Fruit fly (Drosophila melanogaster) whole organism, embryonic: ENCODE data around the gene CG43901.

ENCODE experiments used
- C15 ChIP-seq: fragments of 200-800 bp; sonication (Bioruptor generic); IDR thresholded peaks from 3 replicates; pipeline ENCODE4 v1.3.6; 2022; ENCODE audit warnings: missing biosample characterization, missing genetic modification characterization
- CG10147 ChIP-seq: fragments of 200-800 bp; sonication (Bioruptor generic); optimal IDR thresholded peaks from 2 replicates; lab custom pipeline; 2019; ENCODE audit warnings: missing biosample characterization, mild to moderate bottlenecking, missing genetic modification characterization, moderate library complexity
- CG1024 ChIP-seq: fragments of 200-800 bp; sonication (Bioruptor generic); IDR thresholded peaks from 2 replicates; pipeline ENCODE4 v1.3.6; 2022; ENCODE audit warnings: missing biosample characterization, missing genetic modification characterization
- CG10366 ChIP-seq: fragments of 200-800 bp; sonication (Bioruptor generic); IDR thresholded peaks from 2 replicates; pipeline ENCODE4 v1.3.6; 2022; ENCODE audit warnings: missing biosample characterization, missing genetic modification characterization
- CG11723 ChIP-seq: fragments of 200-800 bp; sonication (Bioruptor generic); optimal IDR thresholded peaks from 2 replicates; lab custom pipeline; 2017; ENCODE audit warnings: missing biosample characterization, mild to moderate bottlenecking, missing genetic modification characterization
- CG14710 ChIP-seq: fragments of 200-800 bp; sonication (Bioruptor generic); optimal IDR thresholded peaks from 3 replicates; lab custom pipeline; 2019; ENCODE audit warnings: missing biosample characterization, mild to moderate bottlenecking, missing genetic modification characterization, moderate library complexity
- CG17359 ChIP-seq: fragments of 200-800 bp; sonication (Bioruptor generic); optimal IDR thresholded peaks from 3 replicates; lab custom pipeline; 2018; ENCODE audit warnings: missing biosample characterization, mild to moderate bottlenecking, missing genetic modification characterization, moderate library complexity
- CG17802 ChIP-seq: fragments of 200-800 bp; sonication (Bioruptor generic); optimal IDR thresholded peaks from 2 replicates; lab custom pipeline; 2018; ENCODE audit warnings: missing biosample characterization, mild to moderate bottlenecking, missing genetic modification characterization, moderate library complexity
- CG31441 ChIP-seq: fragments of 200-800 bp; sonication (Bioruptor generic); IDR thresholded peaks from 2 replicates; pipeline ENCODE4 v1.3.6; 2022; ENCODE audit warnings: missing biosample characterization, missing genetic modification characterization
- CG32532 ChIP-seq: fragments of 200-800 bp; sonication (Bioruptor generic); IDR thresholded peaks from 2 replicates; pipeline ENCODE4 v1.3.6; 2022; ENCODE audit warnings: missing biosample characterization, missing genetic modification characterization
- CG4730 ChIP-seq: fragments of 200-800 bp; sonication (Bioruptor generic); IDR thresholded peaks from 2 replicates; pipeline ENCODE4 v1.3.6; 2022; ENCODE audit warnings: missing biosample characterization, missing genetic modification characterization
- CG6689 ChIP-seq: fragments of 200-800 bp; sonication (Bioruptor generic); IDR thresholded peaks from 2 replicates; pipeline ENCODE4 v1.3.6; 2022; ENCODE audit warnings: missing biosample characterization, missing genetic modification characterization
- CG6765 ChIP-seq: fragments of 200-800 bp; sonication (Bioruptor generic); optimal IDR thresholded peaks from 3 replicates; lab custom pipeline; 2017; ENCODE audit warnings: missing biosample characterization, mild to moderate bottlenecking, missing genetic modification characterization
- CG8290 ChIP-seq, 3 experiments: fragments of 200-800 bp; sonication (Bioruptor generic); optimal IDR thresholded peaks; 2 replicates each; lab custom pipeline; 2016 to 2019; ENCODE audit warnings: missing biosample characterization in 3 of 3, missing genetic modification characterization in 3 of 3, mild to moderate bottlenecking in 2 of 3, moderate library complexity in 1 of 3
- CG8359 ChIP-seq: fragments of 200-800 bp; sonication (Bioruptor generic); optimal IDR thresholded peaks from 2 replicates; lab custom pipeline; 2017; ENCODE audit warnings: missing biosample characterization, mild to moderate bottlenecking, missing genetic modification characterization, borderline replicate concordance
- CG8765 ChIP-seq: fragments of 200-800 bp; sonication (Bioruptor generic); IDR thresholded peaks from 2 replicates; pipeline ENCODE4 v1.3.6; 2022; ENCODE audit warnings: missing biosample characterization, missing genetic modification characterization
- CG9215 ChIP-seq: fragments of 200-800 bp; sonication (Bioruptor generic); IDR thresholded peaks from 2 replicates; pipeline ENCODE4 v1.3.6; 2022; ENCODE audit warnings: missing biosample characterization, missing genetic modification characterization
- CrebB ChIP-seq: fragments of 200-800 bp; sonication (Bioruptor generic); optimal IDR thresholded peaks from 3 replicates; lab custom pipeline; 2018; ENCODE audit warnings: missing biosample characterization, mild to moderate bottlenecking, missing genetic modification characterization
- Dip3 ChIP-seq: fragments of 200-800 bp; sonication (Bioruptor generic); optimal IDR thresholded peaks from 3 replicates; lab custom pipeline; 2016; ENCODE audit warnings: missing biosample characterization, missing genetic modification characterization
- ERR ChIP-seq: fragments of 200-800 bp; sonication (Bioruptor generic); optimal IDR thresholded peaks from 2 replicates; lab custom pipeline; 2016; ENCODE audit warnings: missing biosample characterization, missing genetic modification characterization
- Ets97D ChIP-seq: fragments of 200-800 bp; sonication (Bioruptor generic); optimal IDR thresholded peaks from 3 replicates; lab custom pipeline; 2016; ENCODE audit warnings: missing biosample characterization, missing genetic modification characterization
- Fer2 ChIP-seq: fragments of 200-800 bp; sonication (Bioruptor generic); optimal IDR thresholded peaks from 2 replicates; lab custom pipeline; 2018; ENCODE audit warnings: missing biosample characterization, mild to moderate bottlenecking, missing genetic modification characterization, moderate library complexity
- Fer3 ChIP-seq: fragments of 200-800 bp; sonication (Bioruptor generic); optimal IDR thresholded peaks from 2 replicates; lab custom pipeline; 2018; ENCODE audit warnings: missing biosample characterization, mild to moderate bottlenecking, missing genetic modification characterization, moderate library complexity
- Lim3 ChIP-seq: fragments of 200-800 bp; sonication (Bioruptor generic); IDR thresholded peaks from 2 replicates; pipeline ENCODE4 v1.3.6; 2022; ENCODE audit warnings: missing biosample characterization, missing genetic modification characterization
- NC2α ChIP-seq: fragments of 200-800 bp; sonication (Bioruptor generic); optimal IDR thresholded peaks from 2 replicates; lab custom pipeline; 2016; ENCODE audit warnings: missing biosample characterization, missing genetic modification characterization
- Nf-YC ChIP-seq: fragments of 200-800 bp; optimal IDR thresholded peaks from 3 replicates; lab custom pipeline; 2019; ENCODE audit warnings: missing biosample characterization, mild to moderate bottlenecking, missing genetic modification characterization, moderate library complexity
- Side ChIP-seq: fragments of 200-800 bp; sonication (Bioruptor generic); optimal IDR thresholded peaks from 2 replicates; lab custom pipeline; 2016; ENCODE audit warnings: missing biosample characterization, missing genetic modification characterization
- Sox102F ChIP-seq: fragments of 200-800 bp; sonication (Bioruptor generic); optimal IDR thresholded peaks from 2 replicates; lab custom pipeline; 2018; ENCODE audit warnings: missing biosample characterization, mild to moderate bottlenecking, missing genetic modification characterization, moderate library complexity
- Usf ChIP-seq: fragments of 200-800 bp; sonication (Bioruptor generic); optimal IDR thresholded peaks from 2 replicates; lab custom pipeline; 2017; ENCODE audit warnings: missing genotype, missing biosample characterization, missing genetic modification characterization
- Xbp1 ChIP-seq: fragments of 200-800 bp; sonication (Bioruptor generic); optimal IDR thresholded peaks from 3 replicates; lab custom pipeline; 2016; ENCODE audit warnings: missing biosample characterization, mild to moderate bottlenecking, missing genetic modification characterization
- aop ChIP-seq: fragments of 200-800 bp; sonication (Bioruptor generic); IDR thresholded peaks from 2 replicates; pipeline ENCODE4 v1.3.6; 2022; ENCODE audit warnings: missing biosample characterization, missing genetic modification characterization
- bbx ChIP-seq: fragments of 200-800 bp; sonication (Bioruptor generic); IDR thresholded peaks from 2 replicates; pipeline ENCODE4 v1.3.6; 2022; ENCODE audit warnings: missing biosample characterization, missing genetic modification characterization; ENCODE audit not compliant: partially characterized antibody
- cad ChIP-seq: fragments of >200 bp; optimal IDR thresholded peaks from 2 replicates; lab custom pipeline; 2017; ENCODE audit warnings: missing biosample characterization, missing genetic modification characterization
- crc ChIP-seq: fragments of 200-800 bp; sonication (Bioruptor generic); optimal IDR thresholded peaks from 2 replicates; lab custom pipeline; 2016; ENCODE audit warnings: missing biosample characterization, missing genetic modification characterization
- dmrt11E ChIP-seq: fragments of 200-800 bp; sonication (Bioruptor generic); optimal IDR thresholded peaks from 3 replicates; lab custom pipeline; 2018; ENCODE audit warnings: missing biosample characterization, mild to moderate bottlenecking, missing genetic modification characterization, moderate library complexity
- esg ChIP-seq: fragments of 200-800 bp; sonication (Bioruptor generic); conservative IDR thresholded peaks from 2 replicates; pipeline ENCODE4 v1.3.6; 2022; ENCODE audit warnings: missing biosample characterization, missing genetic modification characterization
- eyg ChIP-seq: fragments of 200-800 bp; sonication (Bioruptor generic); optimal IDR thresholded peaks from 3 replicates; lab custom pipeline; 2016; ENCODE audit warnings: missing biosample characterization, missing genetic modification characterization
- fd96Cb ChIP-seq: fragments of 200-800 bp; sonication (Bioruptor generic); optimal IDR thresholded peaks from 2 replicates; lab custom pipeline; 2018; ENCODE audit warnings: missing biosample characterization, mild to moderate bottlenecking, missing genetic modification characterization, moderate library complexity
- ham ChIP-seq: fragments of 200-800 bp; sonication (Bioruptor generic); IDR thresholded peaks from 2 replicates; pipeline ENCODE4 v1.3.6; 2022; ENCODE audit warnings: missing biosample characterization, missing genetic modification characterization
- ind ChIP-seq: fragments of 200-800 bp; sonication (Bioruptor generic); optimal IDR thresholded peaks from 3 replicates; lab custom pipeline; 2016; ENCODE audit warnings: missing biosample characterization, missing genetic modification characterization
- inv ChIP-seq: fragments of 200-800 bp; sonication (Bioruptor generic); IDR thresholded peaks from 2 replicates; pipeline ENCODE4 v1.3.6; 2022; ENCODE audit warnings: missing biosample characterization, missing genetic modification characterization; ENCODE audit not compliant: partially characterized antibody
- lilli ChIP-seq: fragments of 200-800 bp; sonication (Bioruptor generic); optimal IDR thresholded peaks from 3 replicates; lab custom pipeline; 2016; ENCODE audit warnings: missing biosample characterization, missing genetic modification characterization
- nerfin-2 ChIP-seq: fragments of 200-800 bp; sonication (Bioruptor generic); IDR thresholded peaks from 2 replicates; pipeline ENCODE4 v1.3.6; 2022; ENCODE audit warnings: missing biosample characterization, missing genetic modification characterization; ENCODE audit not compliant: partially characterized antibody
- org-1 ChIP-seq: fragments of 200-800 bp; sonication (Bioruptor generic); optimal IDR thresholded peaks from 2 replicates; lab custom pipeline; 2017; ENCODE audit warnings: missing biosample characterization, missing genetic modification characterization
- psq ChIP-seq: fragments of 200-800 bp; sonication (Bioruptor generic); optimal IDR thresholded peaks from 2 replicates; lab custom pipeline; 2017; ENCODE audit warnings: missing biosample characterization, missing genetic modification characterization
- ranshi ChIP-seq: fragments of 200-800 bp; sonication (Bioruptor generic); IDR thresholded peaks from 2 replicates; pipeline ENCODE4 v1.3.6; 2022; ENCODE audit warnings: missing biosample characterization, missing genetic modification characterization
- ro ChIP-seq: fragments of 200-800 bp; sonication (Bioruptor generic); IDR thresholded peaks from 2 replicates; pipeline ENCODE4 v1.3.6; 2022; ENCODE audit warnings: missing biosample characterization, missing genetic modification characterization
- scrt ChIP-seq: fragments of 200-800 bp; sonication (Bioruptor generic); optimal IDR thresholded peaks from 2 replicates; lab custom pipeline; 2018; ENCODE audit warnings: missing biosample characterization, mild to moderate bottlenecking, missing genetic modification characterization, moderate library complexity
- sisA ChIP-seq: fragments of 200-800 bp; sonication (Bioruptor generic); IDR thresholded peaks from 2 replicates; pipeline ENCODE4 v1.3.6; 2022; ENCODE audit warnings: missing biosample characterization, missing genetic modification characterization
- ssp ChIP-seq: fragments of 200-800 bp; sonication (Bioruptor generic); IDR thresholded peaks from 2 replicates; pipeline ENCODE4 v1.3.6; 2022; ENCODE audit warnings: missing biosample characterization, missing genetic modification characterization
- unc-4 ChIP-seq: fragments of 200-800 bp; sonication (Bioruptor generic); IDR thresholded peaks from 2 replicates; pipeline ENCODE4 v1.3.6; 2022; ENCODE audit warnings: missing biosample characterization, missing genetic modification characterization; ENCODE audit not compliant: partially characterized antibody

CG43901 gene

dm6 chrX:10899232-10899631 is 6.3 kb upstream of the CG43901 start, which contains the start of gene CG1582 (continued):
- TF ChIP-seq ranshi (GFP tag; lab: Robert Waterston, UW) (no peak), CG32532 (GFP tag; lab: Robert Waterston, UW) (no peak), sisA (no peak), eyg (GFP tag; lab: Kevin White, UChicago) (no peak), dmrt11E (peak; percentile 21), Side (GFP tag; lab: Kevin White, UChicago) (no peak), Lim3 (GFP tag; lab: Robert Waterston, UW) (no peak), ERR (GFP tag; lab: Kevin White, UChicago) (no peak), Nf-YC (no peak), ham (GFP tag; lab: Robert Waterston, UW) (no peak), Fer2 (tag; lab: Kevin White, UChicago) (no peak), Dip3 (GFP tag; lab: Kevin White, UChicago) (no peak), lilli (GFP tag; lab: Kevin White, UChicago) (peak; percentile 14), CG10147 (GFP tag; lab: Kevin White, UChicago) (peak; percentile 36), ssp (GFP tag; lab: Robert Waterston, UW) (no peak), esg (no peak), C15 (GFP tag; lab: Robert Waterston, UW) (no peak), CG8765 (no peak), CG17359 (no peak), ind (GFP tag; lab: Kevin White, UChicago) (peak; percentile 1), CG4730 (GFP tag; lab: Robert Waterston, UW) (no peak), CG9215 (0 out of 2 replicates have a peak, but pooled peaks have one; percentile 20), CG14710 (tag; lab: Kevin White, UChicago) (peak; percentile 59), CG6689 (GFP tag; lab: Robert Waterston, UW) (peak; percentile 19; the same call in 1 of the 2 replicates), nerfin-2 (no peak), inv (GFP tag; lab: Robert Waterston, UW) (no peak), Fer3 (tag; lab: Kevin White, UChicago) (peak; percentile 1), ro (GFP tag; lab: Robert Waterston, UW) (no peak), CG17802 (tag; lab: Kevin White, UChicago) (no peak), Sox102F (no peak), scrt (GFP tag; lab: Kevin White, UChicago) (no peak), Ets97D (GFP tag; lab: Kevin White, UChicago) (peak; percentile 4), aop (GFP tag; lab: Robert Waterston, UW) (no peak), CG10366 (GFP tag; lab: Robert Waterston, UW) (no peak), CG8290 (GFP tag; optimal IDR thresholded peaks at IDR 0.05; lab: Kevin White, UChicago) (no peak), CG8290 (tag; optimal IDR thresholded peaks at IDR 0.05; lab: Kevin White, UChicago) (no peak), CG31441 (no peak), CG6765 (GFP tag; lab: Kevin White, UChicago) (no peak), psq (GFP tag; lab: Kevin White, UChicago) (no peak), CrebB (tag; lab: Kevin White, UChicago) (no peak), CG8359 (no peak), Xbp1 (peak; percentile 23), org-1 (GFP tag; lab: Kevin White, UChicago) (no peak), NC2α (no peak), CG1024 (GFP tag; lab: Robert Waterston, UW) (no peak), unc-4 (peak; percentile 42; the same call in 1 of the 2 replicates), Usf (GFP tag; lab: Kevin White, UChicago) (no peak), fd96Cb (tag; lab: Kevin White, UChicago) (no peak), crc (GFP tag; lab: Kevin White, UChicago) (no peak), CG11723 (GFP tag; lab: Kevin White, UChicago) (no peak), bbx (0 out of 2 replicates have a peak, but pooled peaks have one; percentile 7), cad (GFP tag; lab: Kevin White, UChicago) (no peak)
